Worm (Caenorhabditis elegans): ENCODE data around the gene clec-122.

clec-122 gene

ce11 chrII:3068646-3069045 is 37.2 kb upstream of the clec-122 start:
- TF ChIP-seq unc-39 (tag; optimal IDR thresholded peaks at IDR 0.05) = no peak
- TF ChIP-seq ceh-28 (tag; optimal IDR thresholded peaks at IDR 0.05) = peak; percentile 74

- TF ChIP-seq R02D3.7 (tag; optimal IDR thresholded peaks at IDR 0.05) = no peak
- peak; percentile 97 for TF ChIP-seq ceh-28 (tag; optimal IDR thresholded peaks at IDR 0.05)
Observed at ce11 chrII:3070182-3070581, 35.7 kb upstream of the clec-122 start.

ce11 chrII:3071012-3071749 is 34.7 kb upstream of the clec-122 start, which contains the start of gene Y25C1A.7:
TSS of gene Y25C1A.7 (minus strand) at chrII:3071062.
- TF ChIP-seq ceh-28 (tag; optimal IDR thresholded peaks at IDR 0.05) (peak; percentile 34), ceh-16 (tag; optimal IDR thresholded peaks at IDR 0.05) (no peak), R02D3.7 (tag; optimal IDR thresholded peaks at IDR 0.05) (no peak), fkh-2 (tag; optimal IDR thresholded peaks at IDR 0.05) (no peak), zag-1 (tag; optimal IDR thresholded peaks at IDR 0.05) (no peak)

ce11 chrII:3076915-3077314 is 28.9 kb upstream of the clec-122 start, which contains the start of gene Y25C1A.8:
TSS of gene Y25C1A.8 (minus strand) at chrII:3076959.
- TF ChIP-seq jun-1 (tag; optimal IDR thresholded peaks at IDR 0.05) (peak; percentile 94), sea-2 (GFP tag; optimal IDR thresholded peaks at IDR 0.05) (no peak), unc-62 (GFP tag; optimal IDR thresholded peaks at IDR 0.05) (no peak), ZK546.5 (tag; optimal IDR thresholded peaks at IDR 0.05) (peak; percentile 17), nhr-43 (tag; optimal IDR thresholded peaks at IDR 0.05; ENCODE audit: poor library complexity, severe bottlenecking) (peak; percentile 95), nhr-67 (tag; optimal IDR thresholded peaks at IDR 0.05) (no peak), pqm-1 (tag; optimal IDR thresholded peaks at IDR 0.05) (peak; percentile 32), nhr-28 (tag; optimal IDR thresholded peaks at IDR 0.05) (no peak), mdl-1 (tag; optimal IDR thresholded peaks at IDR 0.05) (no peak), nfya-1 (tag; optimal IDR thresholded peaks at IDR 0.05; ENCODE audit: insufficient read depth) (peak; percentile 96), daf-12 (tag; optimal IDR thresholded peaks at IDR 0.05) (peak; percentile 35), snpc-4 (tag; optimal IDR thresholded peaks at IDR 0.05) (peak; percentile 85), eor-1 (tag; optimal IDR thresholded peaks at IDR 0.05) (no peak), nhr-237 (tag; optimal IDR thresholded peaks at IDR 0.05) (no peak), R02D3.7 (tag; optimal IDR thresholded peaks at IDR 0.05) (peak; percentile 83), skn-1 (tag; optimal IDR thresholded peaks at IDR 0.05) (peak; percentile 83), tbx-2 (tag; optimal IDR thresholded peaks at IDR 0.05) (peak; percentile 87), mml-1 (tag; optimal IDR thresholded peaks at IDR 0.05) (no peak), aly-2 (tag; optimal IDR thresholded peaks at IDR 0.05) (peak; percentile 82), elt-1 (tag; optimal IDR thresholded peaks at IDR 0.05) (peak; percentile 71), ama-1 (optimal IDR thresholded peaks at IDR 0.05) (peak; percentile 20), ceh-82 (tag; optimal IDR thresholded peaks at IDR 0.05) (peak; percentile 89), lin-15B (tag; optimal IDR thresholded peaks at IDR 0.05) (peak; percentile 76), pha-4 (tag; optimal IDR thresholded peaks at IDR 0.05) (peak; percentile 88), unc-39 (tag; optimal IDR thresholded peaks at IDR 0.05) (no peak), egl-5 (tag; optimal IDR thresholded peaks at IDR 0.05) (peak; percentile 87), ceh-28 (tag; optimal IDR thresholded peaks at IDR 0.05) (peak; percentile 86), nhr-77 (tag; optimal IDR thresholded peaks at IDR 0.05) (peak; percentile 41), ceh-9 (tag; optimal IDR thresholded peaks at IDR 0.05) (no peak), nhr-11 (tag; optimal IDR thresholded peaks at IDR 0.05) (no peak), ceh-16 (tag; optimal IDR thresholded peaks at IDR 0.05) (no peak), nhr-25 (tag; optimal IDR thresholded peaks at IDR 0.05) (peak; percentile 80), fos-1 (tag; optimal IDR thresholded peaks at IDR 0.05) (peak; percentile 23), elt-2 (tag; optimal IDR thresholded peaks at IDR 0.05) (peak; percentile 75), fkh-2 (tag; optimal IDR thresholded peaks at IDR 0.05) (peak; percentile 35), nhr-12 (tag; optimal IDR thresholded peaks at IDR 0.05) (no peak), nhr-23 (tag; optimal IDR thresholded peaks at IDR 0.05) (peak; percentile 89), ztf-4 (tag; optimal IDR thresholded peaks at IDR 0.05) (no peak), egl-27 (tag; optimal IDR thresholded peaks at IDR 0.05) (no peak), lsy-12 (tag; optimal IDR thresholded peaks at IDR 0.05) (peak; percentile 90), fkh-10 (GFP tag; optimal IDR thresholded peaks at IDR 0.05) (peak; percentile 62), nhr-76 (tag; optimal IDR thresholded peaks at IDR 0.05) (no peak), ztf-11 (tag; optimal IDR thresholded peaks at IDR 0.05) (no peak), elt-3 (tag; optimal IDR thresholded peaks at IDR 0.05) (peak in 1 of 3 experiments; percentile 32), zag-1 (tag; optimal IDR thresholded peaks at IDR 0.05) (no peak), lin-39 (tag; optimal IDR thresholded peaks at IDR 0.05) (peak; percentile 89)
